Worm (Caenorhabditis elegans) whole organism, young adult: Measurements from ENCODE around the gene rpn-3.
A peak's percentile ranks its signal among the peaks of the same experiment; 100 is the strongest.

Source experiments
- B0336.3 ChIP-seq: fragments of 200-800 bp; sonication (Bioruptor generic); IDR thresholded peaks from 2 replicates; pipeline ENCODE4 v1.3.6; 2022; ENCODE audit warnings: missing genetic modification characterization, missing compliant biosample characterization
- F22D6.2 ChIP-seq: sonication (generic microtip); optimal IDR thresholded peaks from 2 replicates; lab custom pipeline; 2016; ENCODE audit warnings: mild to moderate bottlenecking, missing genetic modification characterization, missing compliant biosample characterization
- F23B12.7 ChIP-seq: sonication (generic microtip); optimal IDR thresholded peaks from 2 replicates; lab custom pipeline; 2017; ENCODE audit warnings: missing genetic modification characterization, mild to moderate bottlenecking, missing compliant biosample characterization, antibody characterized with exemption, moderate library complexity; ENCODE audit not compliant: insufficient read depth
- F37B4.10 ChIP-seq: fragments of 200-800 bp; sonication (Bioruptor generic); IDR thresholded peaks from 2 replicates; pipeline ENCODE4 v1.3.6; 2022; ENCODE audit warnings: missing genetic modification characterization, missing compliant biosample characterization
- F52B5.7 ChIP-seq: sonication (generic microtip); optimal IDR thresholded peaks from 2 replicates; lab custom pipeline; 2016; ENCODE audit warnings: mild to moderate bottlenecking, missing genetic modification characterization, missing compliant biosample characterization
- F55B11.4 ChIP-seq: sonication (generic microtip); optimal IDR thresholded peaks from 2 replicates; lab custom pipeline; 2016; ENCODE audit warnings: missing compliant biosample characterization, missing genetic modification characterization, borderline replicate concordance; ENCODE audit not compliant: insufficient read depth
- F57A8.1 ChIP-seq: fragments of 200-800 bp; sonication (Bioruptor generic); optimal IDR thresholded peaks from 2 replicates; lab custom pipeline; 2018; ENCODE audit warnings: mild to moderate bottlenecking, missing genetic modification characterization, moderate library complexity, missing compliant biosample characterization
- F57C9.4 ChIP-seq: sonication (generic microtip); optimal IDR thresholded peaks from 2 replicates; lab custom pipeline; 2017; ENCODE audit warnings: mild to moderate bottlenecking, missing genetic modification characterization, missing compliant biosample characterization
- Y53F4B.3 ChIP-seq: fragments of 200-800 bp; sonication (Bioruptor generic); IDR thresholded peaks from 2 replicates; pipeline ENCODE4 v1.3.6; 2022; ENCODE audit warnings: missing genetic modification reagents, missing genetic modification characterization, missing compliant biosample characterization
- Y53G8AR.9 ChIP-seq: fragments of 200-800 bp; sonication (Bioruptor generic); conservative IDR thresholded peaks from 2 replicates; pipeline ENCODE4 v1.3.6; 2022; ENCODE audit warnings: missing genetic modification reagents, missing genetic modification characterization, missing compliant biosample characterization
- Y95B8A.8 ChIP-seq: fragments of 200-800 bp; sonication (Bioruptor generic); IDR thresholded peaks from 2 replicates; pipeline ENCODE4 v1.3.6; 2022; ENCODE audit warnings: missing genetic modification reagents, missing genetic modification characterization, missing compliant biosample characterization
- ZK185.1 ChIP-seq: sonication (generic microtip); optimal IDR thresholded peaks from 2 replicates; lab custom pipeline; 2016; ENCODE audit warnings: mild to moderate bottlenecking, missing genetic modification characterization, missing compliant biosample characterization; ENCODE audit not compliant: poor library complexity, severe bottlenecking
- akir-1 ChIP-seq: fragments of 200-800 bp; sonication (Bioruptor generic); optimal IDR thresholded peaks from 2 replicates; lab custom pipeline; 2018; ENCODE audit warnings: mild to moderate bottlenecking, missing genetic modification characterization, moderate library complexity, missing compliant biosample characterization
- attf-3 ChIP-seq: fragments of 200-800 bp; sonication (Bioruptor generic); conservative IDR thresholded peaks from 2 replicates; pipeline ENCODE4 v1.3.6; 2022; ENCODE audit warnings: missing genetic modification reagents, missing genetic modification characterization, missing compliant biosample characterization
- bed-1 ChIP-seq: fragments of 200-800 bp; sonication (Bioruptor generic); IDR thresholded peaks from 2 replicates; pipeline ENCODE4 v1.3.6; 2022; ENCODE audit warnings: missing genetic modification reagents, missing genetic modification characterization, missing compliant biosample characterization
- ceh-40 ChIP-seq: fragments of 200-800 bp; sonication (Bioruptor generic); IDR thresholded peaks from 2 replicates; pipeline ENCODE4 v1.3.6; 2022; ENCODE audit warnings: missing genetic modification characterization, missing compliant biosample characterization
- ceh-58 ChIP-seq: fragments of 200-800 bp; sonication (Bioruptor generic); IDR thresholded peaks from 2 replicates; pipeline ENCODE4 v1.3.6; 2022; ENCODE audit warnings: missing genetic modification characterization, missing compliant biosample characterization
- dox-1 ChIP-seq: fragments of 200-800 bp; sonication (Bioruptor generic); IDR thresholded peaks from 2 replicates; pipeline ENCODE4 v1.3.6; 2022; ENCODE audit warnings: missing genetic modification reagents, missing genetic modification characterization, missing compliant biosample characterization
- dpff-1 ChIP-seq: sonication (generic microtip); optimal IDR thresholded peaks from 2 replicates; lab custom pipeline; 2017; ENCODE audit warnings: mild to moderate bottlenecking, missing genetic modification characterization, missing compliant biosample characterization
- efl-1 ChIP-seq: fragments of 150-350 bp; optimal IDR thresholded peaks from 2 replicates; lab custom pipeline; 2014; ENCODE audit warnings: missing biosample characterization, missing genetic modification reagents, missing genetic modification characterization
- egrh-3 ChIP-seq: fragments of 200-800 bp; sonication (Bioruptor generic); IDR thresholded peaks from 2 replicates; pipeline ENCODE4 v1.3.6; 2022; ENCODE audit warnings: missing genetic modification reagents, missing genetic modification characterization, missing compliant biosample characterization
- hmg-20 ChIP-seq: fragments of 200-800 bp; sonication (Bioruptor generic); IDR thresholded peaks from 2 replicates; pipeline ENCODE4 v1.3.6; 2022; ENCODE audit warnings: missing genetic modification reagents, missing genetic modification characterization, missing compliant biosample characterization
- lin-26 ChIP-seq: fragments of 200-800 bp; sonication (Bioruptor generic); IDR thresholded peaks from 2 replicates; pipeline ENCODE4 v1.3.6; 2022; ENCODE audit warnings: missing genetic modification reagents, missing genetic modification characterization, missing compliant biosample characterization
- lir-1 ChIP-seq: fragments of 200-800 bp; sonication (Bioruptor generic); conservative IDR thresholded peaks from 2 replicates; pipeline ENCODE4 v1.3.6; 2022; ENCODE audit warnings: missing genetic modification reagents, missing genetic modification characterization, missing compliant biosample characterization
- lsl-1 ChIP-seq: fragments of 200-800 bp; sonication (Bioruptor generic); optimal IDR thresholded peaks from 2 replicates; lab custom pipeline; 2018; ENCODE audit warnings: mild to moderate bottlenecking, missing genetic modification characterization, moderate library complexity, missing compliant biosample characterization
- mes-4 ChIP-seq: sonication (generic microtip); optimal IDR thresholded peaks from 2 replicates; lab custom pipeline; 2016; ENCODE audit warnings: missing genotype, missing genetic modification characterization, missing compliant biosample characterization
- nfya-2 ChIP-seq: fragments of 200-800 bp; sonication (Bioruptor generic); IDR thresholded peaks from 2 replicates; pipeline ENCODE4 v1.3.6; 2022; ENCODE audit warnings: missing genetic modification reagents, missing genetic modification characterization, missing compliant biosample characterization
- nhr-120 ChIP-seq: fragments of 200-800 bp; sonication (Bioruptor generic); IDR thresholded peaks from 2 replicates; pipeline ENCODE4 v1.3.6; 2022; ENCODE audit warnings: missing genetic modification characterization, missing compliant biosample characterization
- nhr-27 ChIP-seq: fragments of 200-800 bp; sonication (Bioruptor generic); optimal IDR thresholded peaks from 2 replicates; lab custom pipeline; 2018; ENCODE audit warnings: mild to moderate bottlenecking, missing genetic modification characterization, moderate library complexity, missing compliant biosample characterization
- repo-1 ChIP-seq: sonication (generic microtip); optimal IDR thresholded peaks from 2 replicates; lab custom pipeline; 2017; ENCODE audit warnings: mild to moderate bottlenecking, missing genetic modification characterization, missing compliant biosample characterization
- sdz-38 ChIP-seq: sonication (generic microtip); optimal IDR thresholded peaks from 2 replicates; lab custom pipeline; 2016; ENCODE audit warnings: missing genotype, missing genetic modification characterization, missing compliant biosample characterization
- snpc-3.4 ChIP-seq: sonication (generic microtip); optimal IDR thresholded peaks from 2 replicates; lab custom pipeline; 2017; ENCODE audit warnings: missing genetic modification characterization, mild to moderate bottlenecking, missing compliant biosample characterization, antibody characterized with exemption, moderate library complexity, missing genotype, missing genetic modification reagents
- snpc-4 ChIP-seq, 5 experiments: fragments of 150-350 bp in 1 of 5; sonication (generic microtip) in 4 of 5; optimal IDR thresholded peaks; 2 replicates each; lab custom pipeline; 2014 to 2018; ENCODE audit warnings: missing genetic modification characterization in 5 of 5, missing biosample characterization in 3 of 5, antibody characterized with exemption in 2 of 5, mild to moderate bottlenecking in 2 of 5, missing compliant biosample characterization in 2 of 5, missing genotype in 2 of 5, moderate library complexity in 2 of 5, missing genetic modification reagents in 1 of 5
- somi-1 ChIP-seq: fragments of 200-800 bp; sonication (Bioruptor generic); optimal IDR thresholded peaks from 2 replicates; lab custom pipeline; 2018; ENCODE audit warnings: mild to moderate bottlenecking, missing genetic modification characterization, missing compliant biosample characterization
- tbp1 ChIP-seq: fragments of 200-800 bp; sonication (Bioruptor generic); optimal IDR thresholded peaks from 2 replicates; lab custom pipeline; 2018; ENCODE audit warnings: mild to moderate bottlenecking, missing genetic modification characterization, missing compliant biosample characterization
- tbx-9 ChIP-seq: sonication (generic microtip); optimal IDR thresholded peaks from 2 replicates; lab custom pipeline; 2016; ENCODE audit warnings: borderline replicate concordance, missing genetic modification characterization, inconsistent platforms, missing compliant biosample characterization
- zfh-2 ChIP-seq: fragments of 200-800 bp; sonication (Bioruptor generic); conservative IDR thresholded peaks from 2 replicates; pipeline ENCODE4 v1.3.6; 2022; ENCODE audit warnings: missing genetic modification reagents, missing genetic modification characterization, missing compliant biosample characterization
- ztf-26 ChIP-seq: sonication (generic microtip); optimal IDR thresholded peaks from 2 replicates; lab custom pipeline; 2017; ENCODE audit warnings: missing genetic modification characterization, missing compliant biosample characterization

The rpn-3 gene

ce11 chrIII:8443557-8444131 is 3.5 kb upstream of the rpn-3 start, which contains the start of gene ufbp-1 (continued):
- TF ChIP-seq F57A8.1: no peak
- peak; percentile 33 for TF ChIP-seq lsl-1
- TF ChIP-seq egrh-3: no peak
- TF ChIP-seq nhr-120: no peak
- TF ChIP-seq F57C9.4 (tag; lab: Kevin White, UChicago): peak; percentile 75
- TF ChIP-seq nfya-2 (GFP tag; lab: Robert Waterston, UW): 0 out of 2 replicates have a peak, but pooled peaks have one; percentile 57
- TF ChIP-seq ceh-58 (GFP tag; lab: Robert Waterston, UW): 0 out of 2 replicates have a peak, but pooled peaks have one; percentile 23
- no peak for TF ChIP-seq lir-1
- peak; percentile 82 for TF ChIP-seq F52B5.7 (tag; lab: Kevin White, UChicago)
- no peak for TF ChIP-seq mes-4
- no peak for TF ChIP-seq zfh-2 (GFP tag; lab: Robert Waterston, UW)
- peak; percentile 70 for TF ChIP-seq dox-1 (GFP tag; lab: Robert Waterston, UW)
- TF ChIP-seq efl-1 (GFP tag; lab: Kevin White, UChicago): no peak
- peak; percentile 27 for TF ChIP-seq akir-1 (GFP tag; lab: Kevin White, UChicago)
- TF ChIP-seq ceh-40 (GFP tag; lab: Robert Waterston, UW): 0 out of 2 replicates have a peak, but pooled peaks have one; percentile 61
- TF ChIP-seq Y53G8AR.9 (GFP tag; lab: Robert Waterston, UW): peak; percentile 93
- TF ChIP-seq hmg-20: no peak
- TF ChIP-seq ZK185.1 (tag; lab: Kevin White, UChicago): peak; percentile 27
- TF ChIP-seq lin-26 (GFP tag; lab: Robert Waterston, UW): peak; percentile 70
- TF ChIP-seq attf-3: no peak
- TF ChIP-seq F23B12.7 (tag; lab: Kevin White, UChicago): peak; percentile 56
- TF ChIP-seq F37B4.10 (GFP tag; lab: Robert Waterston, UW): no peak
- peak; percentile 70 for TF ChIP-seq tbp1 (GFP tag; lab: Kevin White, UChicago)
- peak; percentile 18 for TF ChIP-seq nhr-27
- TF ChIP-seq bed-1 (GFP tag; lab: Robert Waterston, UW): no peak
- TF ChIP-seq sdz-38: no peak
- no peak for TF ChIP-seq F55B11.4
- no peak for TF ChIP-seq tbx-9 (tag; lab: Kevin White, UChicago)
- TF ChIP-seq ztf-26 (tag; lab: Kevin White, UChicago): peak; percentile 87
- TF ChIP-seq F22D6.2 (tag; lab: Kevin White, UChicago): no peak
- TF ChIP-seq snpc-3.4 (tag; lab: Kevin White, UChicago): peak; percentile 53
- peak; percentile 99 for TF ChIP-seq dpff-1 (tag; lab: Kevin White, UChicago)
- TF ChIP-seq snpc-4 (GFP tag; optimal IDR thresholded peaks at IDR 0.05; lab: Kevin White, UChicago): peak; percentile 21
- peak in 2 of 4 experiments; percentile 37 to 77 for TF ChIP-seq snpc-4 (tag; optimal IDR thresholded peaks at IDR 0.05; lab: Kevin White, UChicago)
- TF ChIP-seq, all 124 proteins: peak for 68

- TF ChIP-seq Y53F4B.3 (no peak), repo-1 (peak; percentile 9), F55B11.4 (peak; percentile 32), B0336.3 (GFP tag; lab: Robert Waterston, UW) (0 out of 2 replicates have a peak, but pooled peaks have one; percentile 17), Y95B8A.8 (GFP tag; lab: Robert Waterston, UW) (0 out of 2 replicates have a peak, but pooled peaks have one; percentile 33), somi-1 (GFP tag; lab: Kevin White, UChicago) (no peak), zfh-2 (GFP tag; lab: Robert Waterston, UW) (peak; percentile 56)
These were observed 2.6 kb upstream of the rpn-3 start for ce11 chrIII:8444433-8445090.
